Worm (Caenorhabditis elegans): Measurements from ENCODE around the gene bgnt-1.5.

ce11 chrX:13202312-13202711, 29.8 kb downstream of the bgnt-1.5 start:
- TF ChIP-seq him-1 (tag; optimal IDR thresholded peaks at IDR 0.05), result no peak
- no peak for TF ChIP-seq dao-5 (tag; optimal IDR thresholded peaks at IDR 0.05)
- TF ChIP-seq W03F9.2 (tag; optimal IDR thresholded peaks at IDR 0.05), result no peak

All from whole organism, L4/young adult.